Fruit fly (Drosophila melanogaster) whole organism, prepupa: ENCODE results near the gene CG6791.

Experiments
- CG16779 ChIP-seq: fragments of 200-800 bp; sonication (Bioruptor generic); optimal IDR thresholded peaks from 3 replicates; lab custom pipeline; 2017; ENCODE audit warnings: missing biosample characterization, mild to moderate bottlenecking, missing genetic modification characterization
- CG31627 ChIP-seq: fragments of 200-800 bp; sonication (Bioruptor generic); optimal IDR thresholded peaks from 3 replicates; lab custom pipeline; 2016; ENCODE audit warnings: missing biosample characterization, missing genetic modification characterization
- CG6163 ChIP-seq: fragments of 200-800 bp; sonication (Bioruptor generic); IDR thresholded peaks from 3 replicates; pipeline ENCODE4 v1.3.6; 2022; ENCODE audit warnings: missing biosample characterization, missing genetic modification characterization
- CG6854 ChIP-seq: fragments of 200-800 bp; sonication (Bioruptor generic); optimal IDR thresholded peaks from 2 replicates; lab custom pipeline; 2017; ENCODE audit warnings: missing biosample characterization, mild to moderate bottlenecking, missing genetic modification characterization
- Eip75B ChIP-seq: fragments of 200-800 bp; sonication (Bioruptor generic); optimal IDR thresholded peaks from 3 replicates; lab custom pipeline; 2016; ENCODE audit warnings: missing biosample characterization, missing genetic modification characterization
- Gug ChIP-seq: fragments of 200-800 bp; sonication (Bioruptor generic); IDR thresholded peaks from 2 replicates; pipeline ENCODE4 v1.3.6; 2022; ENCODE audit warnings: missing biosample characterization, missing genetic modification characterization
- cyc ChIP-seq: fragments of 200-800 bp; sonication (Bioruptor generic); optimal IDR thresholded peaks from 3 replicates; lab custom pipeline; 2016; ENCODE audit warnings: missing biosample characterization, missing genetic modification characterization
- dac ChIP-seq: fragments of 200-800 bp; sonication (Bioruptor generic); optimal IDR thresholded peaks from 2 replicates; lab custom pipeline; 2017; ENCODE audit warnings: missing biosample characterization, mild to moderate bottlenecking, missing genetic modification characterization
- dsx ChIP-seq: fragments of 200-800 bp; optimal IDR thresholded peaks from 3 replicates; lab custom pipeline; 2019; ENCODE audit warnings: missing biosample characterization, mild to moderate bottlenecking, missing genetic modification characterization, moderate library complexity; ENCODE audit not compliant: poor library complexity, severe bottlenecking
- fd59A ChIP-seq: fragments of 200-800 bp; sonication (Bioruptor generic); optimal IDR thresholded peaks from 2 replicates; lab custom pipeline; 2017; ENCODE audit warnings: missing biosample characterization, mild to moderate bottlenecking, missing genetic modification characterization, missing genetic modification reagents
- lz ChIP-seq: fragments of 200-800 bp; sonication (Bioruptor generic); optimal IDR thresholded peaks from 3 replicates; lab custom pipeline; 2016; ENCODE audit warnings: missing biosample characterization, missing genetic modification characterization
- salr ChIP-seq, 2 experiments: fragments of 200-800 bp; sonication (Bioruptor generic); optimal IDR thresholded peaks; 3 replicates each; lab custom pipeline; 2016 to 2018; ENCODE audit warnings: missing biosample characterization in 2 of 2, missing genetic modification characterization in 2 of 2, mild to moderate bottlenecking in 1 of 2

- TF ChIP-seq Gug (GFP tag; lab: Robert Waterston, UW), result no peak
- TF ChIP-seq Eip75B (GFP tag; lab: Kevin White, UChicago), result no peak
- TF ChIP-seq CG6163 (GFP tag; lab: Robert Waterston, UW), result no peak
- no peak for TF ChIP-seq CG16779 (tag; lab: Kevin White, UChicago)
- TF ChIP-seq CG31627 (GFP tag; lab: Kevin White, UChicago), result peak; percentile 13
- TF ChIP-seq fd59A, result no peak
- no peak for TF ChIP-seq CG6854 (GFP tag; lab: Kevin White, UChicago)
- no peak for TF ChIP-seq salr (GFP tag; optimal IDR thresholded peaks at IDR 0.05; lab: Kevin White, UChicago)
- peak; percentile 18 for TF ChIP-seq cyc (GFP tag; lab: Kevin White, UChicago)
- no peak for TF ChIP-seq dsx
- no peak for TF ChIP-seq dac (GFP tag; lab: Kevin White, UChicago)
- no peak for TF ChIP-seq lz
These were observed 38.6 kb upstream of the CG6791 start, which contains the start of gene CG14712 for dm6 chr3R:11628416-11629041.
